Worm (Caenorhabditis elegans) whole organism, L1 larva: ENCODE results near the gene sulp-8.

ENCODE experiments used
- C04F5.9 ChIP-seq: sonication (generic microtip); optimal IDR thresholded peaks from 2 replicates; lab custom pipeline; 2016; ENCODE audit warnings: missing genetic modification characterization, missing compliant biosample characterization
- C16A3.4 ChIP-seq: fragments of 150-350 bp; optimal IDR thresholded peaks from 2 replicates; lab custom pipeline; 2014; ENCODE audit warnings: missing biosample characterization, missing genetic modification characterization
- C34B4.2 ChIP-seq: sonication (generic microtip); optimal IDR thresholded peaks from 2 replicates; lab custom pipeline; 2017; ENCODE audit warnings: mild to moderate bottlenecking, missing genetic modification characterization, missing compliant biosample characterization
- blmp-1 ChIP-seq: fragments of 150-350 bp; optimal IDR thresholded peaks from 2 replicates; lab custom pipeline; 2014; ENCODE audit warnings: missing biosample characterization, missing genetic modification characterization
- ceh-63 ChIP-seq: fragments of 200-800 bp; sonication (Bioruptor generic); optimal IDR thresholded peaks from 2 replicates; lab custom pipeline; 2018; ENCODE audit warnings: mild to moderate bottlenecking, missing genetic modification characterization, missing compliant biosample characterization
- ceh-8 ChIP-seq: fragments of 200-800 bp; sonication (Bioruptor generic); optimal IDR thresholded peaks from 2 replicates; lab custom pipeline; 2018; ENCODE audit warnings: mild to moderate bottlenecking, missing genetic modification characterization, moderate library complexity, missing compliant biosample characterization
- ceh-82 ChIP-seq, 3 experiments: fragments of 150-350 bp in 1 of 3; sonication (generic microtip) in 2 of 3; optimal IDR thresholded peaks; 2 replicates each; lab custom pipeline; 2014 to 2017; ENCODE audit warnings: missing biosample characterization in 3 of 3, missing genetic modification characterization in 3 of 3
- ceh-90 ChIP-seq: sonication (generic microtip); optimal IDR thresholded peaks from 2 replicates; lab custom pipeline; 2016; ENCODE audit warnings: missing genetic modification characterization, missing compliant biosample characterization
- ces-1 ChIP-seq: fragments of 150-350 bp; optimal IDR thresholded peaks from 2 replicates; lab custom pipeline; 2014; ENCODE audit warnings: missing biosample characterization, missing genetic modification reagents, missing genetic modification characterization
- dpl-1 ChIP-seq, 3 experiments: fragments of 150-350 bp in 2 of 3; sonication (generic microtip) in 1 of 3; optimal IDR thresholded peaks; 2 replicates each; lab custom pipeline; 2014 to 2017; ENCODE audit warnings: missing biosample characterization in 3 of 3, missing genetic modification characterization in 3 of 3, missing genetic modification reagents in 3 of 3
- efl-1 ChIP-seq, 4 experiments: fragments of 150-350 bp; optimal IDR thresholded peaks in 3 of 4; peaks in 1 of 4; 1 replicate in 1 of 4; 2 replicates in 3 of 4; lab custom pipeline; 2014; ENCODE audit warnings: missing biosample characterization in 2 of 4, missing genetic modification characterization in 2 of 4, missing genetic modification reagents in 2 of 4
- egl-13 ChIP-seq: sonication (generic microtip); optimal IDR thresholded peaks from 2 replicates; lab custom pipeline; 2016; ENCODE audit warnings: missing genotype, missing genetic modification reagents, missing genetic modification characterization, missing compliant biosample characterization
- elt-2 ChIP-seq: sonication (generic microtip); optimal IDR thresholded peaks from 2 replicates; lab custom pipeline; 2016; ENCODE audit warnings: missing genetic modification characterization, mild to moderate bottlenecking, inconsistent platforms, missing compliant biosample characterization, missing genetic modification reagents
- ets-5 ChIP-seq: fragments of 200-800 bp; sonication (Bioruptor generic); IDR thresholded peaks from 2 replicates; pipeline ENCODE4 v1.3.6; 2022; ENCODE audit warnings: missing genetic modification characterization, missing compliant biosample characterization
- fkh-10 ChIP-seq: sonication (generic microtip); optimal IDR thresholded peaks from 2 replicates; lab custom pipeline; 2017; ENCODE audit warnings: missing biosample characterization, missing genetic modification reagents, missing genetic modification characterization
- fkh-8 ChIP-seq: sonication (generic microtip); optimal IDR thresholded peaks from 2 replicates; lab custom pipeline; 2016; ENCODE audit warnings: mild to moderate bottlenecking, missing genetic modification characterization, missing compliant biosample characterization
- fos-1 ChIP-seq: fragments of 150-350 bp; optimal IDR thresholded peaks from 2 replicates; lab custom pipeline; 2014; ENCODE audit warnings: missing biosample characterization, missing genetic modification characterization
- grh-1 ChIP-seq: fragments of 200-800 bp; sonication (Bioruptor generic); IDR thresholded peaks from 2 replicates; pipeline ENCODE4 v1.3.6; 2022; ENCODE audit warnings: missing genetic modification reagents, missing genetic modification characterization, missing compliant biosample characterization
- hlh-4 ChIP-seq: sonication (generic microtip); optimal IDR thresholded peaks from 2 replicates; lab custom pipeline; 2016; ENCODE audit warnings: mild to moderate bottlenecking, missing genetic modification characterization, missing compliant biosample characterization
- hpl-2 ChIP-seq: fragments of 150-350 bp; optimal IDR thresholded peaks from 2 replicates; lab custom pipeline; 2014; ENCODE audit warnings: missing biosample characterization, missing genetic modification reagents, missing genetic modification characterization
- irx-1 ChIP-seq: sonication (generic microtip); optimal IDR thresholded peaks from 2 replicates; lab custom pipeline; 2016; ENCODE audit warnings: missing genetic modification characterization, missing compliant biosample characterization
- jun-1 ChIP-seq: fragments of 150-350 bp; optimal IDR thresholded peaks from 2 replicates; lab custom pipeline; 2014; ENCODE audit warnings: missing biosample characterization, missing genetic modification reagents, missing genetic modification characterization
- lin-13 ChIP-seq: fragments of 150-350 bp; optimal IDR thresholded peaks from 2 replicates; lab custom pipeline; 2014; ENCODE audit warnings: missing biosample characterization, missing genetic modification reagents, missing genetic modification characterization
- lin-15B ChIP-seq: fragments of 150-350 bp; sonication (generic microtip); optimal IDR thresholded peaks from 3 replicates; lab custom pipeline; 2014; ENCODE audit warnings: missing biosample characterization, missing genetic modification characterization
- lin-35 ChIP-seq, 2 experiments: fragments of 150-350 bp; optimal IDR thresholded peaks; 2 replicates each; lab custom pipeline; 2014; ENCODE audit warnings: missing biosample characterization in 2 of 2, missing genetic modification characterization in 2 of 2, missing genetic modification reagents in 2 of 2
- lin-39 ChIP-seq: fragments of 150-350 bp; optimal IDR thresholded peaks from 2 replicates; lab custom pipeline; 2014; ENCODE audit warnings: missing biosample characterization, missing genetic modification reagents, missing genetic modification characterization
- lsy-2 ChIP-seq, 2 experiments: fragments of 150-350 bp; optimal IDR thresholded peaks; 2 replicates each; lab custom pipeline; 2014; ENCODE audit warnings: missing biosample characterization in 2 of 2, missing genetic modification characterization in 2 of 2
- mdl-1 ChIP-seq, 2 experiments: fragments of 150-350 bp; optimal IDR thresholded peaks; 2 replicates each; lab custom pipeline; 2014 to 2017; ENCODE audit warnings: missing biosample characterization in 2 of 2, missing genetic modification characterization in 2 of 2, inconsistent platforms in 1 of 2
- nhr-12 ChIP-seq: sonication (generic microtip); optimal IDR thresholded peaks from 2 replicates; lab custom pipeline; 2017; ENCODE audit warnings: missing biosample characterization, missing genetic modification characterization
- nhr-19 ChIP-seq: fragments of 200-800 bp; sonication (Bioruptor generic); conservative IDR thresholded peaks from 2 replicates; pipeline ENCODE4 v1.3.6; 2022; ENCODE audit warnings: missing genetic modification characterization, missing compliant biosample characterization
- nhr-20 ChIP-seq: sonication (generic microtip); optimal IDR thresholded peaks from 2 replicates; lab custom pipeline; 2016; ENCODE audit warnings: mild to moderate bottlenecking, missing genetic modification characterization, missing compliant biosample characterization
- nhr-28 ChIP-seq: fragments of 150-350 bp; optimal IDR thresholded peaks from 2 replicates; lab custom pipeline; 2014; ENCODE audit warnings: missing biosample characterization, missing genetic modification characterization
- nhr-71 ChIP-seq: sonication (generic microtip); optimal IDR thresholded peaks from 2 replicates; lab custom pipeline; 2016; ENCODE audit warnings: mild to moderate bottlenecking, missing genetic modification characterization, moderate library complexity, missing compliant biosample characterization
- nhr-77 ChIP-seq: fragments of 150-350 bp; optimal IDR thresholded peaks from 2 replicates; lab custom pipeline; 2014; ENCODE audit warnings: missing biosample characterization, missing genetic modification characterization
- nhr-90 ChIP-seq: sonication (generic microtip); optimal IDR thresholded peaks from 2 replicates; lab custom pipeline; 2016; ENCODE audit warnings: mild to moderate bottlenecking, missing genetic modification characterization, missing compliant biosample characterization; ENCODE audit not compliant: poor library complexity
- pax-3 ChIP-seq: fragments of 200-800 bp; sonication (Bioruptor generic); optimal IDR thresholded peaks from 2 replicates; lab custom pipeline; 2018; ENCODE audit warnings: mild to moderate bottlenecking, missing genetic modification characterization, moderate library complexity, missing compliant biosample characterization
- pqm-1 ChIP-seq: sonication (generic microtip); optimal IDR thresholded peaks from 3 replicates; lab custom pipeline; 2017; ENCODE audit warnings: missing biosample characterization, missing genetic modification characterization
- rnt-1 ChIP-seq: sonication (generic microtip); optimal IDR thresholded peaks from 2 replicates; lab custom pipeline; 2016; ENCODE audit warnings: mild to moderate bottlenecking, missing genetic modification characterization, moderate library complexity, missing compliant biosample characterization
- skn-1 ChIP-seq: fragments of 150-350 bp; optimal IDR thresholded peaks from 2 replicates; lab custom pipeline; 2014; ENCODE audit warnings: missing biosample characterization, missing genetic modification characterization
- snpc-4 ChIP-seq: fragments of 150-350 bp; optimal IDR thresholded peaks from 2 replicates; lab custom pipeline; 2014; ENCODE audit warnings: missing biosample characterization, missing genetic modification characterization
- snu-23 ChIP-seq: sonication (generic microtip); optimal IDR thresholded peaks from 2 replicates; lab custom pipeline; 2016; ENCODE audit warnings: missing genetic modification characterization, missing compliant biosample characterization
- sup-37 ChIP-seq: fragments of 200-800 bp; sonication (Bioruptor generic); optimal IDR thresholded peaks from 2 replicates; lab custom pipeline; 2018; ENCODE audit warnings: mild to moderate bottlenecking, missing genetic modification characterization, missing compliant biosample characterization
- swsn-7 ChIP-seq: sonication (generic microtip); optimal IDR thresholded peaks from 2 replicates; lab custom pipeline; 2016; ENCODE audit warnings: missing genetic modification characterization, missing compliant biosample characterization
- tbx-2 ChIP-seq: sonication (generic microtip); optimal IDR thresholded peaks from 2 replicates; lab custom pipeline; 2016; ENCODE audit warnings: missing genetic modification characterization, missing compliant biosample characterization
- unc-130 ChIP-seq: fragments of 150-350 bp; optimal IDR thresholded peaks from 2 replicates; lab custom pipeline; 2017; ENCODE audit warnings: missing biosample characterization, missing genetic modification characterization, inconsistent platforms
- unc-30 ChIP-seq: sonication (generic microtip); optimal IDR thresholded peaks from 2 replicates; lab custom pipeline; 2017; ENCODE audit warnings: missing biosample characterization, missing genetic modification characterization
- vab-15 ChIP-seq: sonication (generic microtip); optimal IDR thresholded peaks from 2 replicates; lab custom pipeline; 2017; ENCODE audit warnings: missing genotype, mild to moderate bottlenecking, missing genetic modification characterization, missing compliant biosample characterization
- xbp-1 ChIP-seq: sonication (generic microtip); optimal IDR thresholded peaks from 2 replicates; lab custom pipeline; 2016; ENCODE audit warnings: missing genetic modification characterization, missing compliant biosample characterization
- zip-4 ChIP-seq: fragments of 200-800 bp; sonication (Bioruptor generic); optimal IDR thresholded peaks from 2 replicates; lab custom pipeline; 2018; ENCODE audit warnings: mild to moderate bottlenecking, missing genetic modification characterization, moderate library complexity, missing compliant biosample characterization
- ztf-4 ChIP-seq: fragments of 150-350 bp; optimal IDR thresholded peaks from 2 replicates; lab custom pipeline; 2014; ENCODE audit warnings: missing biosample characterization, missing genetic modification characterization

sulp-8 gene

ce11 chrV:9645507-9645906, 28.0 kb downstream of the sulp-8 start, which contains the start of the genes atl-1 and hcp-2:
atl-1 (minus strand) TSS chrV:9645595.
hcp-2 (plus strand) TSS chrV:9645859.
- TF ChIP-seq sup-37 (GFP tag; lab: Kevin White, UChicago) (no peak), pax-3 (tag; lab: Kevin White, UChicago) (no peak), C34B4.2 (tag; lab: Kevin White, UChicago) (no peak), nhr-19 (no peak), irx-1 (tag; lab: Kevin White, UChicago) (no peak), ets-5 (GFP tag; lab: Robert Waterston, UW) (no peak), dpl-1 (GFP tag; optimal IDR thresholded peaks at IDR 0.05; lab: Kevin White, UChicago) (peak; percentile 50 to 82 (median 70)), mdl-1 (tag; optimal IDR thresholded peaks at IDR 0.05; lab: Kevin White, UChicago) (no peak), blmp-1 (tag; lab: Kevin White, UChicago) (no peak), xbp-1 (no peak), zip-4 (GFP tag; lab: Kevin White, UChicago) (no peak), lin-15B (tag; lab: Kevin White, UChicago) (peak; percentile 11), rnt-1 (tag; lab: Kevin White, UChicago) (no peak), tbx-2 (tag; lab: Kevin White, UChicago) (no peak), lin-35 (GFP tag; optimal IDR thresholded peaks at IDR 0.05; lab: Kevin White, UChicago) (peak; percentile 49 to 87), fkh-10 (GFP tag; lab: Kevin White, UChicago) (no peak), nhr-12 (tag; lab: Kevin White, UChicago) (no peak), elt-2 (tag; lab: Kevin White, UChicago) (no peak), ceh-8 (no peak), efl-1 (optimal IDR thresholded peaks at IDR 0.05; lab: Kevin White, UChicago) (peak; percentile 69 to 83), efl-1 (GFP tag; optimal IDR thresholded peaks at IDR 0.05 in 1 of 2; lab: Kevin White, UChicago) (peak; percentile 78 to 97), lin-13 (GFP tag; lab: Kevin White, UChicago) (no peak), pqm-1 (tag; lab: Kevin White, UChicago) (no peak), ceh-63 (GFP tag; lab: Kevin White, UChicago) (no peak), C16A3.4 (tag; lab: Kevin White, UChicago) (peak; percentile 9), fkh-8 (tag; lab: Kevin White, UChicago) (no peak), snpc-4 (tag; lab: Kevin White, UChicago) (no peak), skn-1 (no peak), swsn-7 (tag; lab: Kevin White, UChicago) (no peak), unc-30 (no peak), nhr-71 (tag; lab: Kevin White, UChicago) (no peak), lin-39 (tag; lab: Kevin White, UChicago) (no peak), vab-15 (tag; lab: Kevin White, UChicago) (no peak)

- TF ChIP-seq C04F5.9 (tag; lab: Kevin White, UChicago) (no peak), jun-1 (tag; lab: Kevin White, UChicago) (no peak), hpl-2 (GFP tag; lab: Kevin White, UChicago) (no peak), fkh-10 (GFP tag; lab: Kevin White, UChicago) (no peak), ceh-82 (tag; optimal IDR thresholded peaks at IDR 0.05; lab: Kevin White, UChicago) (no peak), snu-23 (GFP tag; lab: Kevin White, UChicago) (peak; percentile 70), snpc-4 (tag; lab: Kevin White, UChicago) (no peak), pqm-1 (tag; lab: Kevin White, UChicago) (no peak), nhr-20 (tag; lab: Kevin White, UChicago) (peak; percentile 70), efl-1 (optimal IDR thresholded peaks at IDR 0.05; lab: Kevin White, UChicago) (peak in 1 of 2 experiments; percentile 2), efl-1 (GFP tag; optimal IDR thresholded peaks at IDR 0.05 in 1 of 2; lab: Kevin White, UChicago) (no peak), blmp-1 (tag; lab: Kevin White, UChicago) (peak; percentile 66), nhr-90 (peak; percentile 48), unc-130 (tag; lab: Kevin White, UChicago) (no peak), lsy-2 (tag; optimal IDR thresholded peaks at IDR 0.05; lab: Kevin White, UChicago) (no peak), nhr-77 (tag; lab: Kevin White, UChicago) (no peak), swsn-7 (tag; lab: Kevin White, UChicago) (no peak), egl-13 (no peak), fos-1 (tag; lab: Kevin White, UChicago) (peak; percentile 1), mdl-1 (tag; optimal IDR thresholded peaks at IDR 0.05; lab: Kevin White, UChicago) (no peak), lin-39 (tag; lab: Kevin White, UChicago) (no peak), lin-15B (tag; lab: Kevin White, UChicago) (no peak), dpl-1 (GFP tag; optimal IDR thresholded peaks at IDR 0.05; lab: Kevin White, UChicago) (no peak), nhr-28 (no peak), ztf-4 (tag; lab: Kevin White, UChicago) (no peak), ceh-90 (tag; lab: Kevin White, UChicago) (no peak), hlh-4 (no peak), fkh-8 (tag; lab: Kevin White, UChicago) (no peak), ces-1 (GFP tag; lab: Kevin White, UChicago) (no peak), grh-1 (GFP tag; lab: Robert Waterston, UW) (no peak), zip-4 (GFP tag; lab: Kevin White, UChicago) (no peak)
These were observed 40.2 kb downstream of the sulp-8 start, which contains the start of gene col-147 for ce11 chrV:9633313-9633712. col-147 (minus strand) TSS chrV:9633338.
